Worm (Caenorhabditis elegans) whole organism, L1 larva: Measurements from ENCODE around the gene C27H5.12.

Experiments
- C16A3.4 ChIP-seq: fragments of 150-350 bp; optimal IDR thresholded peaks from 2 replicates; lab custom pipeline; 2014; ENCODE audit warnings: missing biosample characterization, missing genetic modification characterization
- F16B12.6 ChIP-seq: fragments of 150-350 bp; optimal IDR thresholded peaks from 2 replicates; lab custom pipeline; 2014; ENCODE audit warnings: missing biosample characterization, missing genetic modification characterization
- aha-1 ChIP-seq: fragments of 150-350 bp; optimal IDR thresholded peaks from 2 replicates; lab custom pipeline; 2014; ENCODE audit warnings: missing biosample characterization, missing genetic modification characterization
- aly-2 ChIP-seq: fragments of 150-350 bp; optimal IDR thresholded peaks from 2 replicates; lab custom pipeline; 2014; ENCODE audit warnings: missing biosample characterization, missing genetic modification characterization
- blmp-1 ChIP-seq: fragments of 150-350 bp; optimal IDR thresholded peaks from 2 replicates; lab custom pipeline; 2014; ENCODE audit warnings: missing biosample characterization, missing genetic modification characterization
- ceh-63 ChIP-seq: fragments of 200-800 bp; sonication (Bioruptor generic); optimal IDR thresholded peaks from 2 replicates; lab custom pipeline; 2018; ENCODE audit warnings: mild to moderate bottlenecking, missing genetic modification characterization, missing compliant biosample characterization
- ceh-8 ChIP-seq: fragments of 200-800 bp; sonication (Bioruptor generic); optimal IDR thresholded peaks from 2 replicates; lab custom pipeline; 2018; ENCODE audit warnings: mild to moderate bottlenecking, missing genetic modification characterization, moderate library complexity, missing compliant biosample characterization
- ceh-88 ChIP-seq: fragments of 200-800 bp; sonication (Bioruptor generic); IDR thresholded peaks from 2 replicates; pipeline ENCODE4 v1.3.6; 2022; ENCODE audit warnings: missing genetic modification characterization, missing compliant biosample characterization
- ceh-90 ChIP-seq: sonication (generic microtip); optimal IDR thresholded peaks from 2 replicates; lab custom pipeline; 2016; ENCODE audit warnings: missing genetic modification characterization, missing compliant biosample characterization
- ces-1 ChIP-seq: fragments of 150-350 bp; optimal IDR thresholded peaks from 2 replicates; lab custom pipeline; 2014; ENCODE audit warnings: missing biosample characterization, missing genetic modification reagents, missing genetic modification characterization
- dpl-1 ChIP-seq, 3 experiments: fragments of 150-350 bp in 2 of 3; sonication (generic microtip) in 1 of 3; optimal IDR thresholded peaks; 2 replicates each; lab custom pipeline; 2014 to 2017; ENCODE audit warnings: missing biosample characterization in 3 of 3, missing genetic modification characterization in 3 of 3, missing genetic modification reagents in 3 of 3
- dsc-1 ChIP-seq: sonication (generic microtip); optimal IDR thresholded peaks from 2 replicates; lab custom pipeline; 2016; ENCODE audit warnings: mild to moderate bottlenecking, missing genetic modification characterization, missing compliant biosample characterization
- efl-1 ChIP-seq, 4 experiments: fragments of 150-350 bp; optimal IDR thresholded peaks in 3 of 4; peaks in 1 of 4; 1 replicate in 1 of 4; 2 replicates in 3 of 4; lab custom pipeline; 2014; ENCODE audit warnings: missing biosample characterization in 2 of 4, missing genetic modification characterization in 2 of 4, missing genetic modification reagents in 2 of 4
- egl-13 ChIP-seq: sonication (generic microtip); optimal IDR thresholded peaks from 2 replicates; lab custom pipeline; 2016; ENCODE audit warnings: missing genotype, missing genetic modification reagents, missing genetic modification characterization, missing compliant biosample characterization
- elt-3 ChIP-seq, 6 experiments: fragments of 150-350 bp in 1 of 6; sonication (generic microtip); optimal IDR thresholded peaks; 2 replicates each; lab custom pipeline; 2017 to 2018; ENCODE audit warnings: missing biosample characterization in 6 of 6, missing genetic modification characterization in 6 of 6, inconsistent platforms in 1 of 6
- ets-5 ChIP-seq: fragments of 200-800 bp; sonication (Bioruptor generic); IDR thresholded peaks from 2 replicates; pipeline ENCODE4 v1.3.6; 2022; ENCODE audit warnings: missing genetic modification characterization, missing compliant biosample characterization
- fkh-10 ChIP-seq: sonication (generic microtip); optimal IDR thresholded peaks from 2 replicates; lab custom pipeline; 2017; ENCODE audit warnings: missing biosample characterization, missing genetic modification reagents, missing genetic modification characterization
- fkh-4 ChIP-seq: sonication (generic microtip); optimal IDR thresholded peaks from 2 replicates; lab custom pipeline; 2016; ENCODE audit warnings: missing compliant biosample characterization, missing genetic modification characterization, borderline replicate concordance
- fos-1 ChIP-seq: fragments of 150-350 bp; optimal IDR thresholded peaks from 2 replicates; lab custom pipeline; 2014; ENCODE audit warnings: missing biosample characterization, missing genetic modification characterization
- grh-1 ChIP-seq: fragments of 200-800 bp; sonication (Bioruptor generic); IDR thresholded peaks from 2 replicates; pipeline ENCODE4 v1.3.6; 2022; ENCODE audit warnings: missing genetic modification reagents, missing genetic modification characterization, missing compliant biosample characterization
- hlh-17 ChIP-seq: fragments of 200-800 bp; sonication (Bioruptor generic); optimal IDR thresholded peaks from 2 replicates; lab custom pipeline; 2018; ENCODE audit warnings: missing genetic modification characterization, mild to moderate bottlenecking, missing compliant biosample characterization, moderate library complexity, borderline replicate concordance
- hpl-2 ChIP-seq: fragments of 150-350 bp; optimal IDR thresholded peaks from 2 replicates; lab custom pipeline; 2014; ENCODE audit warnings: missing biosample characterization, missing genetic modification reagents, missing genetic modification characterization
- isw-1 ChIP-seq: fragments of 200-800 bp; sonication (Bioruptor generic); IDR thresholded peaks from 2 replicates; pipeline ENCODE4 v1.3.6; 2022; ENCODE audit warnings: missing genetic modification characterization, missing compliant biosample characterization
- jun-1 ChIP-seq: fragments of 150-350 bp; optimal IDR thresholded peaks from 2 replicates; lab custom pipeline; 2014; ENCODE audit warnings: missing biosample characterization, missing genetic modification reagents, missing genetic modification characterization
- lin-13 ChIP-seq: fragments of 150-350 bp; optimal IDR thresholded peaks from 2 replicates; lab custom pipeline; 2014; ENCODE audit warnings: missing biosample characterization, missing genetic modification reagents, missing genetic modification characterization
- lin-14 ChIP-seq: fragments of 200-800 bp; sonication (Bioruptor generic); optimal IDR thresholded peaks from 2 replicates; lab custom pipeline; 2018; ENCODE audit warnings: mild to moderate bottlenecking, missing genetic modification characterization, moderate library complexity, missing compliant biosample characterization
- lin-35 ChIP-seq, 2 experiments: fragments of 150-350 bp; optimal IDR thresholded peaks; 2 replicates each; lab custom pipeline; 2014; ENCODE audit warnings: missing biosample characterization in 2 of 2, missing genetic modification characterization in 2 of 2, missing genetic modification reagents in 2 of 2
- lin-39 ChIP-seq: fragments of 150-350 bp; optimal IDR thresholded peaks from 2 replicates; lab custom pipeline; 2014; ENCODE audit warnings: missing biosample characterization, missing genetic modification reagents, missing genetic modification characterization
- lsy-2 ChIP-seq, 2 experiments: fragments of 150-350 bp; optimal IDR thresholded peaks; 2 replicates each; lab custom pipeline; 2014; ENCODE audit warnings: missing biosample characterization in 2 of 2, missing genetic modification characterization in 2 of 2
- mdl-1 ChIP-seq, 2 experiments: fragments of 150-350 bp; optimal IDR thresholded peaks; 2 replicates each; lab custom pipeline; 2014 to 2017; ENCODE audit warnings: missing biosample characterization in 2 of 2, missing genetic modification characterization in 2 of 2, inconsistent platforms in 1 of 2
- mep-1 ChIP-seq: fragments of 150-350 bp; optimal IDR thresholded peaks from 2 replicates; lab custom pipeline; 2014; ENCODE audit warnings: missing biosample characterization, missing genetic modification characterization
- nhr-11 ChIP-seq: fragments of 150-350 bp; optimal IDR thresholded peaks from 2 replicates; lab custom pipeline; 2014; ENCODE audit warnings: missing biosample characterization, missing genetic modification characterization
- nhr-20 ChIP-seq: sonication (generic microtip); optimal IDR thresholded peaks from 2 replicates; lab custom pipeline; 2016; ENCODE audit warnings: mild to moderate bottlenecking, missing genetic modification characterization, missing compliant biosample characterization
- nhr-237 ChIP-seq: fragments of 150-350 bp; optimal IDR thresholded peaks from 2 replicates; lab custom pipeline; 2014; ENCODE audit warnings: missing biosample characterization, missing genetic modification characterization
- nhr-71 ChIP-seq: sonication (generic microtip); optimal IDR thresholded peaks from 2 replicates; lab custom pipeline; 2016; ENCODE audit warnings: mild to moderate bottlenecking, missing genetic modification characterization, moderate library complexity, missing compliant biosample characterization
- nhr-76 ChIP-seq: sonication (generic microtip); optimal IDR thresholded peaks from 2 replicates; lab custom pipeline; 2017; ENCODE audit warnings: missing biosample characterization, missing genetic modification characterization
- nhr-84 ChIP-seq: sonication (generic microtip); optimal IDR thresholded peaks from 2 replicates; lab custom pipeline; 2017; ENCODE audit warnings: missing biosample characterization, missing genetic modification characterization
- nhr-85 ChIP-seq: sonication (generic microtip); peaks from one replicate; lab custom pipeline; 2016; ENCODE audit warnings: missing genetic modification characterization, inconsistent platforms, missing compliant biosample characterization
- pax-3 ChIP-seq: fragments of 200-800 bp; sonication (Bioruptor generic); optimal IDR thresholded peaks from 2 replicates; lab custom pipeline; 2018; ENCODE audit warnings: mild to moderate bottlenecking, missing genetic modification characterization, moderate library complexity, missing compliant biosample characterization
- pqm-1 ChIP-seq: sonication (generic microtip); optimal IDR thresholded peaks from 3 replicates; lab custom pipeline; 2017; ENCODE audit warnings: missing biosample characterization, missing genetic modification characterization
- rnt-1 ChIP-seq: sonication (generic microtip); optimal IDR thresholded peaks from 2 replicates; lab custom pipeline; 2016; ENCODE audit warnings: mild to moderate bottlenecking, missing genetic modification characterization, moderate library complexity, missing compliant biosample characterization
- snpc-4 ChIP-seq: fragments of 150-350 bp; optimal IDR thresholded peaks from 2 replicates; lab custom pipeline; 2014; ENCODE audit warnings: missing biosample characterization, missing genetic modification characterization
- sox-4 ChIP-seq: sonication (generic microtip); optimal IDR thresholded peaks from 2 replicates; lab custom pipeline; 2016; ENCODE audit warnings: missing genetic modification characterization, missing compliant biosample characterization
- swsn-7 ChIP-seq: sonication (generic microtip); optimal IDR thresholded peaks from 2 replicates; lab custom pipeline; 2016; ENCODE audit warnings: missing genetic modification characterization, missing compliant biosample characterization
- tlp-1 ChIP-seq: fragments of 150-350 bp; optimal IDR thresholded peaks from 2 replicates; lab custom pipeline; 2014; ENCODE audit warnings: missing biosample characterization, missing genetic modification characterization
- unc-30 ChIP-seq: sonication (generic microtip); optimal IDR thresholded peaks from 2 replicates; lab custom pipeline; 2017; ENCODE audit warnings: missing biosample characterization, missing genetic modification characterization
- unc-98 ChIP-seq: fragments of 200-800 bp; sonication (Bioruptor generic); IDR thresholded peaks from 2 replicates; pipeline ENCODE4 v1.3.6; 2022; ENCODE audit warnings: missing genetic modification characterization, missing compliant biosample characterization
- vab-15 ChIP-seq: sonication (generic microtip); optimal IDR thresholded peaks from 2 replicates; lab custom pipeline; 2017; ENCODE audit warnings: missing genotype, mild to moderate bottlenecking, missing genetic modification characterization, missing compliant biosample characterization
- xbp-1 ChIP-seq: sonication (generic microtip); optimal IDR thresholded peaks from 2 replicates; lab custom pipeline; 2016; ENCODE audit warnings: missing genetic modification characterization, missing compliant biosample characterization
- zip-4 ChIP-seq: fragments of 200-800 bp; sonication (Bioruptor generic); optimal IDR thresholded peaks from 2 replicates; lab custom pipeline; 2018; ENCODE audit warnings: mild to moderate bottlenecking, missing genetic modification characterization, moderate library complexity, missing compliant biosample characterization
- ztf-11 ChIP-seq, 2 experiments: sonication (generic microtip); optimal IDR thresholded peaks; 2 replicates each; lab custom pipeline; 2016 to 2017; ENCODE audit warnings: missing genetic modification characterization in 2 of 2, missing biosample characterization in 1 of 2, missing compliant biosample characterization in 1 of 2
- ztf-4 ChIP-seq: fragments of 150-350 bp; optimal IDR thresholded peaks from 2 replicates; lab custom pipeline; 2014; ENCODE audit warnings: missing biosample characterization, missing genetic modification characterization

The C27H5.12 gene

DNA sequence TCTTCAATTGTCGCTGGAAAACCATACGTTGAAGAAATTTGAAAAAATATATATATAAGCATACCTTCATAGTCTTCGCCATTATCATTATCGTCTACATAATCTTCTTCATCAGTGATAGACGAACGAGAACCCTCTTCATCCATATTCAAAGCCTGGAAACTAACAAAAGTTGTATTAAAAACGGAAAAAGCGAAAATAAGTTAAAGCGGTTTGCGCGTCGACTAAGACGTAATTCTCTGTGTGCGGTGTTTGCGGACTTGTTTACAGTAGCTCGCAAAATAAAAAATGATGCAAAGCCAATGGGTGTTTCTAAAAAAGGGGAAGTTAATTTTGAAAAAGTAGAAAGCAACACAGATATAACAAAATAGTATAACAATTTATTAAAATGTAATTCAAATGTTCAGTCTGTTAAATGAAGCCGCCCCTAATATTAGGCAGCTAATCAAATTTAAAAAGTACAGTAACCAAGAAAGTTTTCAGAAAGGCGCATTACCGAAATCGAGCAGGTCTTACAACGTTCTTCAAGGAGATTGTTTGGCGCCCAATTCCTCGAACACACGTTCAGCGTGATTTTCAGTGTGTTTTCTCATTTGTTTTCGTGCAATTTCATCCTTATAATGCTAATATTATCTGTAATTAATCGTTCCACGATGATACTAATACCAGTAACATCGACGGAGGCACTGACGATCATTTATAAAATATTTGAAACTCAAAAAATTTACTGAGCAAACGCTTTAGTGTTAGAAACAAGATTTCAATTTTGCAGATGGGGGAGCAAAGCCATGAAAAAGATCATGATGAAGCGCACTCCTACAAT is 29.3 kb downstream of the C27H5.12 start, which contains the start of the genes T07F8.4 and gld-3:
T07F8.4 (minus strand) TSS at position 162 of the 823 bp plus-strand sequence.
gld-3 (plus strand) TSS at position 773 of the 823 bp plus-strand sequence.
- TF ChIP-seq pqm-1 (tag; lab: Kevin White, UChicago) (no peak), aly-2 (no peak), rnt-1 (tag; lab: Kevin White, UChicago) (no peak), ceh-63 (GFP tag; lab: Kevin White, UChicago) (no peak), swsn-7 (tag; lab: Kevin White, UChicago) (no peak), fos-1 (tag; lab: Kevin White, UChicago) (no peak), C16A3.4 (tag; lab: Kevin White, UChicago) (peak; percentile 47), fkh-10 (no peak), dpl-1 (GFP tag; optimal IDR thresholded peaks at IDR 0.05; lab: Kevin White, UChicago) (peak; percentile 8 to 63 (median 29)), nhr-85 (tag; lab: Kevin White, UChicago) (no peak), tlp-1 (no peak), F16B12.6 (tag; lab: Kevin White, UChicago) (peak; percentile 81), ztf-11 (tag; optimal IDR thresholded peaks at IDR 0.05; lab: Kevin White, UChicago) (no peak), nhr-20 (no peak), nhr-84 (tag; lab: Kevin White, UChicago) (no peak), blmp-1 (tag; lab: Kevin White, UChicago) (peak; percentile 60), elt-3 (tag; optimal IDR thresholded peaks at IDR 0.05; lab: Kevin White, UChicago) (no peak), pax-3 (tag; lab: Kevin White, UChicago) (no peak), hlh-17 (no peak), nhr-237 (no peak), lin-13 (no peak), unc-98 (GFP tag; lab: Robert Waterston, UW) (no peak), ets-5 (GFP tag; lab: Robert Waterston, UW) (no peak), nhr-71 (tag; lab: Kevin White, UChicago) (no peak), isw-1 (GFP tag; lab: Robert Waterston, UW) (no peak), nhr-76 (tag; lab: Kevin White, UChicago) (no peak), mep-1 (tag; lab: Kevin White, UChicago) (peak; percentile 75), unc-30 (tag; lab: Kevin White, UChicago) (no peak), grh-1 (GFP tag; lab: Robert Waterston, UW) (no peak), aha-1 (tag; lab: Kevin White, UChicago) (no peak), ces-1 (GFP tag; lab: Kevin White, UChicago) (no peak), zip-4 (GFP tag; lab: Kevin White, UChicago) (no peak), lin-14 (GFP tag; lab: Kevin White, UChicago) (no peak), vab-15 (tag; lab: Kevin White, UChicago) (no peak), lin-39 (no peak), egl-13 (no peak), ceh-8 (no peak), jun-1 (tag; lab: Kevin White, UChicago) (no peak), mdl-1 (tag; optimal IDR thresholded peaks at IDR 0.05; lab: Kevin White, UChicago) (no peak), lin-35 (GFP tag; optimal IDR thresholded peaks at IDR 0.05; lab: Kevin White, UChicago) (peak; percentile 44 to 62), fkh-4 (tag; lab: Kevin White, UChicago) (no peak), snpc-4 (tag; lab: Kevin White, UChicago) (no peak), dsc-1 (no peak), sox-4 (tag; lab: Kevin White, UChicago) (no peak), hpl-2 (no peak), ceh-88 (GFP tag; lab: Robert Waterston, UW) (no peak), ceh-90 (tag; lab: Kevin White, UChicago) (no peak), efl-1 (optimal IDR thresholded peaks at IDR 0.05; lab: Kevin White, UChicago) (peak; percentile 39 to 43), efl-1 (GFP tag; optimal IDR thresholded peaks at IDR 0.05 in 1 of 2; lab: Kevin White, UChicago) (peak; percentile 50 to 55), ztf-4 (tag; lab: Kevin White, UChicago) (no peak), xbp-1 (tag; lab: Kevin White, UChicago) (no peak), lsy-2 (tag; optimal IDR thresholded peaks at IDR 0.05; lab: Kevin White, UChicago) (peak; percentile 84 to 97), nhr-11 (tag; lab: Kevin White, UChicago) (no peak)
